Worm (Caenorhabditis elegans): ENCODE data around the gene snr-6.
"Not testable (repeated sequence)": the region's sequence is repeated elsewhere in the genome, so short reads cannot be mapped to it uniquely, and the experiment has no call there.

Gene snr-6

ce11 chrIII:12386597-12386996, 42.8 kb downstream of the snr-6 start, which contains the start of gene Y49E10.30:
Gene Y49E10.30 (plus strand): TSS chrIII:12386897.
- not testable (repeated sequence) for TF ChIP-seq aly-1 (tag; optimal IDR thresholded peaks at IDR 0.05); sea-1 (GFP tag; conservative IDR thresholded peaks at IDR 0.05); ama-1 (optimal IDR thresholded peaks at IDR 0.05)

ce11 chrIII:12383709-12384108, 45.7 kb downstream of the snr-6 start, which contains the start of gene Y49E10.4:
Gene Y49E10.4 (minus strand): TSS chrIII:12383809.
- not testable (repeated sequence) for TF ChIP-seq ama-1 (optimal IDR thresholded peaks at IDR 0.05); pes-1 (GFP tag; IDR thresholded peaks at IDR 0.05); sea-1 (GFP tag; conservative IDR thresholded peaks at IDR 0.05)

Measured in whole organism, early embryonic.